Worm (Caenorhabditis elegans) whole organism, early embryonic: ENCODE data around the gene hsp-12.6.

Experiments
- B0310.2 ChIP-seq: sonication (generic microtip); optimal IDR thresholded peaks from 2 replicates; lab custom pipeline; 2016; ENCODE audit warnings: mild to moderate bottlenecking, missing genetic modification characterization, missing compliant biosample characterization
- F13C5.2 ChIP-seq: sonication (generic microtip); optimal IDR thresholded peaks from 2 replicates; lab custom pipeline; 2017; ENCODE audit warnings: mild to moderate bottlenecking, missing genetic modification characterization, inconsistent platforms, missing compliant biosample characterization
- aly-1 ChIP-seq: sonication (generic microtip); optimal IDR thresholded peaks from 2 replicates; lab custom pipeline; 2016; ENCODE audit warnings: missing genetic modification characterization, missing compliant biosample characterization
- ama-1 ChIP-seq: fragments of 150-350 bp; optimal IDR thresholded peaks from 2 replicates; lab custom pipeline; 2014
- ceh-13 ChIP-seq: fragments of 200-800 bp; sonication (Bioruptor generic); optimal IDR thresholded peaks from 2 replicates; lab custom pipeline; 2018; ENCODE audit warnings: mild to moderate bottlenecking, missing genetic modification characterization, missing compliant biosample characterization
- ceh-36 ChIP-seq: sonication (generic microtip); optimal IDR thresholded peaks from 2 replicates; lab custom pipeline; 2016; ENCODE audit warnings: missing genetic modification characterization, inconsistent platforms, missing compliant biosample characterization
- flt-1 ChIP-seq: fragments of 200-800 bp; sonication (Bioruptor generic); IDR thresholded peaks from 2 replicates; pipeline ENCODE4 v1.3.6; 2022; ENCODE audit warnings: missing genetic modification characterization, missing compliant biosample characterization
- hmg-4 ChIP-seq: fragments of 200-800 bp; sonication (Bioruptor generic); optimal IDR thresholded peaks from 2 replicates; lab custom pipeline; 2018; ENCODE audit warnings: mild to moderate bottlenecking, missing genetic modification characterization, missing compliant biosample characterization
- hnd-1 ChIP-seq: sonication (generic microtip); optimal IDR thresholded peaks from 2 replicates; lab custom pipeline; 2016; ENCODE audit warnings: missing genetic modification characterization, missing compliant biosample characterization
- pes-1 ChIP-seq: fragments of 200-800 bp; sonication (Bioruptor generic); IDR thresholded peaks from 2 replicates; pipeline ENCODE4 v1.3.6; 2022; ENCODE audit warnings: missing genetic modification reagents, missing genetic modification characterization, missing compliant biosample characterization
- sea-1 ChIP-seq: fragments of 200-800 bp; sonication (Bioruptor generic); conservative IDR thresholded peaks from 2 replicates; pipeline ENCODE4 v1.3.6; 2022; ENCODE audit warnings: missing genetic modification characterization, missing compliant biosample characterization
- tbx-11 ChIP-seq: fragments of 200-800 bp; sonication (Bioruptor generic); IDR thresholded peaks from 2 replicates; pipeline ENCODE4 v1.3.6; 2022; ENCODE audit warnings: missing genetic modification characterization, missing compliant biosample characterization
- tbx-37 ChIP-seq: fragments of 200-800 bp; sonication (Bioruptor generic); conservative IDR thresholded peaks from 2 replicates; pipeline ENCODE4 v1.3.6; 2022; ENCODE audit warnings: missing genetic modification reagents, missing genetic modification characterization, missing compliant biosample characterization

- TF ChIP-seq sea-1 (no peak), B0310.2 (tag; lab: Kevin White, UChicago) (no peak), ama-1 (lab: Kevin White, UChicago) (no peak), hmg-4 (GFP tag; lab: Kevin White, UChicago) (no peak), tbx-11 (no peak), hnd-1 (no peak), ceh-13 (GFP tag; lab: Kevin White, UChicago) (no peak), F13C5.2 (tag; lab: Kevin White, UChicago) (no peak), pes-1 (GFP tag; lab: Robert Waterston, UW) (no peak), tbx-37 (GFP tag; lab: Robert Waterston, UW) (no peak), flt-1 (no peak), aly-1 (tag; lab: Kevin White, UChicago) (no peak), ceh-36 (tag; lab: Kevin White, UChicago) (no peak)
Measured at ce11 chrIV:9480936-9481335, 33.9 kb upstream of the hsp-12.6 start, which contains the start of gene cng-3.
